Worm (Caenorhabditis elegans): ENCODE results near the gene nspd-4.

DNA sequence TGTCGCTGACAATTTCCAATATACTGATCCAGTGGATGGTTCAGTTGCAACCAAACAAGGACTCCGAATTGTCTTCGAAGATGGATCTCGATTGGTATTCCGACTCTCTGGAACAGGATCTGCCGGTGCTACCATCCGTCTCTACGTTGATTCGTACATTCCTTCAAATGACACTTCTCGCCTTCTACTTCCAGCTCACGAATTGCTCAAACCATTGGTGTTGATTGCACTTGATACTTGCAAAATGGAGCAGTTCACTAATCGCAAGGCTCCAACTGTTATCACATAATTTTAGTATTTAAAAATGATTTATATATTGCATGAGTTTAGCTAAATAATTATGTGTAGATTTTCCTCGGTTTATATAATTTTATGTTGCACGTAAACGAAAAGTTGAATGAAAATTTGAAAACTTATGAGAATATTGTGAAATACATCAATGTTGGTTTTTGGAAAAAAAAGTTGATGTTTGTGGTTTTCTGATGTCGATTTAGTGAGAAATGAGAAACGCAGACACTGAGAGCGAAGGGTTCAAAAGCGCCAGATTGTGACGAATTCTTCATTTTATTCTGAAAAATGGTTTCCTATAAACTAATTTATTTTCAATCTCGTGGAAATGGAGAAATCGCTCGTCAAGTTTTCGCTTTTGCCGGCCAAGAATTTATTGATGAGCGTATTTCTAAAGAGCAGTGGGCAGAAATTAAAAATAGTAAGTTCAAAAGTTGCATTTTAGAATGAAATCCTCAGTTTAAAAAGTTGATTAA is 48.8 kb downstream of the nspd-4 start, which contains the start of gene gst-9:
- TF ChIP-seq aly-2 (tag; optimal IDR thresholded peaks at IDR 0.05) (peak; percentile 80), dpl-1 (GFP tag; optimal IDR thresholded peaks at IDR 0.05) (peak in 1 of 3 experiments; percentile 8)
